Worm (Caenorhabditis elegans): ENCODE data around the gene ceph-41.

DNA sequence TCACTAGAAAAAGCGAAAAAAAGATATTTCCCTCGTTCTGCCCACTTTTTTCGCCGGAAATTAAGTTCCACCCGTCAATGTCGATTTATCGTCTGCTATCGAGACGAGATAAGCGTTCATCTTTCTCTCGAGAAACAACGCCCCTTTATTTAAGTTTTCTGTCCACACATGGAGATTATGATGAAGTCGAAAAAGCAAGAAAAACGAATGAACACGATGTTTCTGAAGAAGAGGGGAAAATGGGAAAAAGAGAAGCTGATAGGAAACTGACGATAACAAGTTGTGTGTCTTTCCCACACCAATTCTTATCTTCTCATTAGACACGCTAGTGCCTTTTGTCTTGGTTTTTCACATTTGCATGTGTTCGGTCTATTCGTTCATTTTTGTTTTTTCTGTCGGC lies 47.8 kb downstream of the ceph-41 start:
- TF ChIP-seq ama-1 (optimal IDR thresholded peaks at IDR 0.05) (no peak), tbx-11 (GFP tag; IDR thresholded peaks at IDR 0.05) (no peak), F13C5.2 (tag; optimal IDR thresholded peaks at IDR 0.05) (no peak), B0310.2 (tag; optimal IDR thresholded peaks at IDR 0.05) (no peak), flt-1 (GFP tag; IDR thresholded peaks at IDR 0.05) (no peak), ceh-36 (tag; optimal IDR thresholded peaks at IDR 0.05) (no peak), ets-7 (tag; optimal IDR thresholded peaks at IDR 0.05) (no peak), tbx-37 (GFP tag; conservative IDR thresholded peaks at IDR 0.05) (no peak), hnd-1 (tag; optimal IDR thresholded peaks at IDR 0.05) (no peak), sea-1 (GFP tag; conservative IDR thresholded peaks at IDR 0.05) (no peak), pes-1 (GFP tag; IDR thresholded peaks at IDR 0.05) (no peak), aly-1 (tag; optimal IDR thresholded peaks at IDR 0.05) (no peak), ceh-13 (GFP tag; optimal IDR thresholded peaks at IDR 0.05) (no peak), hmbx-1 (tag; optimal IDR thresholded peaks at IDR 0.05) (no peak)

All from whole organism, early embryonic.